Worm (Caenorhabditis elegans) whole organism, late embryonic: Measurements from ENCODE around the gene nhr-90.

Experiments used
- ceh-31 ChIP-seq: sonication (generic microtip); optimal IDR thresholded peaks from 2 replicates; lab custom pipeline; 2016; ENCODE audit warnings: missing genetic modification characterization, missing compliant biosample characterization
- dmd-4 ChIP-seq: sonication (generic microtip); optimal IDR thresholded peaks from 2 replicates; lab custom pipeline; 2016; ENCODE audit warnings: borderline replicate concordance, missing genetic modification characterization, missing compliant biosample characterization
- fkh-10 ChIP-seq: fragments of 150-350 bp; optimal IDR thresholded peaks from 2 replicates; lab custom pipeline; 2014; ENCODE audit warnings: missing biosample characterization, missing genetic modification reagents, missing genetic modification characterization
- hlh-13 ChIP-seq: fragments of 200-800 bp; sonication (Bioruptor generic); optimal IDR thresholded peaks from 2 replicates; lab custom pipeline; 2018; ENCODE audit warnings: mild to moderate bottlenecking, missing genetic modification characterization, missing compliant biosample characterization
- pag-3 ChIP-seq: sonication (generic microtip); optimal IDR thresholded peaks from 2 replicates; lab custom pipeline; 2016; ENCODE audit warnings: missing compliant biosample characterization, missing genetic modification characterization, borderline replicate concordance
- pros-1 ChIP-seq: fragments of 150-350 bp; optimal IDR thresholded peaks from 2 replicates; lab custom pipeline; 2014; ENCODE audit warnings: missing biosample characterization, missing genetic modification reagents, missing genetic modification characterization
- syd-9 ChIP-seq: sonication (generic microtip); optimal IDR thresholded peaks from 2 replicates; lab custom pipeline; 2016; ENCODE audit warnings: mild to moderate bottlenecking, missing genetic modification characterization, moderate library complexity, missing compliant biosample characterization

DNA sequence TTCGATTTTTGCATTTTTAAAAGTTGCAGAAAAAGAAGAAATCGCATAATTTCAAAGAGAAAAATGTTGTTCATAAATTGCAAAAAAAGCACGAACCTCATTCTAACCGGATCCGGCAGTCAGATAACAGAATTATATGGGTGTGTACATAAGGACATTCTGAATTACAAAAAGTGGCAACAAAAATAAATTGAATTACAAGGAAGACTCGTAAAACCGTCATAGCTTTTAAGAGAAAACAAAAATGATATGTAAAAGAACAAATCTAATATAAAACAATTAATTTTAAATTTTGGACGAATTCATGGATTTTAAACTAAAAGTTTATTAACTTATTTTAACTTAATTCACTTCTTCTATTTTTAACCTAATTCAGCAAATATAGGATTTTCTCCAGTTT, 49.9 kb downstream of the nhr-90 start, which contains the start of gene F31F4.17:
- no peak for TF ChIP-seq pros-1
- TF ChIP-seq hlh-13 (GFP tag; lab: Kevin White, UChicago): no peak
- TF ChIP-seq fkh-10 (GFP tag; lab: Kevin White, UChicago): no peak
- TF ChIP-seq ceh-31 (tag; lab: Kevin White, UChicago): no peak
- no peak for TF ChIP-seq pag-3 (tag; lab: Kevin White, UChicago)
- no peak for TF ChIP-seq dmd-4 (tag; lab: Kevin White, UChicago)
- no peak for TF ChIP-seq syd-9 (tag; lab: Kevin White, UChicago)
